Fruit fly (Drosophila melanogaster) whole organism, pupa: ENCODE results near the gene Nepl18.

ENCODE experiments used
- CG13204 ChIP-seq: fragments of 200-800 bp; sonication (Bioruptor generic); optimal IDR thresholded peaks from 2 replicates; lab custom pipeline; 2018; ENCODE audit warnings: missing biosample characterization, mild to moderate bottlenecking, missing genetic modification characterization, moderate library complexity
- CG34367 ChIP-seq: fragments of 200-800 bp; sonication (Bioruptor generic); optimal IDR thresholded peaks from 2 replicates; lab custom pipeline; 2018; ENCODE audit warnings: missing biosample characterization, mild to moderate bottlenecking, missing genetic modification characterization
- CG4496 ChIP-seq: fragments of 200-800 bp; sonication (Bioruptor generic); IDR thresholded peaks from 3 replicates; pipeline ENCODE4 v1.3.6; 2022; ENCODE audit warnings: missing biosample characterization, missing genetic modification characterization

- TF ChIP-seq CG13204 (GFP tag; lab: Kevin White, UChicago), result peak; percentile 24
- TF ChIP-seq CG4496 (GFP tag; lab: Robert Waterston, UW), result peak; percentile 61; the same call in 2 of the 3 replicates
- TF ChIP-seq CG34367 (tag; lab: Kevin White, UChicago), result no peak
These were observed 13.9 kb upstream of the Nepl18 start for dm6 chr3R:28861309-28862157.
